Fruit fly (Drosophila melanogaster) whole organism, prepupa: ENCODE results near the gene CG32037.

Experiments used
- CG10631 ChIP-seq: fragments of 200-800 bp; sonication (Bioruptor generic); optimal IDR thresholded peaks from 2 replicates; lab custom pipeline; 2016; ENCODE audit warnings: missing biosample characterization, missing genetic modification characterization
- CG10669 ChIP-seq: fragments of 200-800 bp; sonication (Bioruptor generic); optimal IDR thresholded peaks from 3 replicates; lab custom pipeline; 2018; ENCODE audit warnings: missing biosample characterization, mild to moderate bottlenecking, missing genetic modification characterization, moderate library complexity
- CG11902 ChIP-seq: fragments of 200-800 bp; sonication (Bioruptor generic); optimal IDR thresholded peaks from 3 replicates; lab custom pipeline; 2016; ENCODE audit warnings: missing biosample characterization, missing genetic modification characterization
- CG15336 ChIP-seq: fragments of 200-800 bp; sonication (Bioruptor generic); IDR thresholded peaks from 2 replicates; pipeline ENCODE4 v1.3.6; 2022; ENCODE audit warnings: missing biosample characterization, missing genetic modification characterization
- CG1621 ChIP-seq: fragments of 200-800 bp; sonication (Bioruptor generic); optimal IDR thresholded peaks from 3 replicates; lab custom pipeline; 2018; ENCODE audit warnings: missing biosample characterization, mild to moderate bottlenecking, missing genetic modification characterization
- CG16779 ChIP-seq: fragments of 200-800 bp; sonication (Bioruptor generic); optimal IDR thresholded peaks from 3 replicates; lab custom pipeline; 2017; ENCODE audit warnings: missing biosample characterization, mild to moderate bottlenecking, missing genetic modification characterization
- CG3032 ChIP-seq: fragments of 200-800 bp; optimal IDR thresholded peaks from 2 replicates; lab custom pipeline; 2019; ENCODE audit warnings: missing biosample characterization, mild to moderate bottlenecking, missing genetic modification characterization, moderate library complexity
- CG31627 ChIP-seq: fragments of 200-800 bp; sonication (Bioruptor generic); optimal IDR thresholded peaks from 3 replicates; lab custom pipeline; 2016; ENCODE audit warnings: missing biosample characterization, missing genetic modification characterization
- CG3919 ChIP-seq: fragments of 200-800 bp; sonication (Bioruptor generic); optimal IDR thresholded peaks from 3 replicates; lab custom pipeline; 2016; ENCODE audit warnings: missing biosample characterization, missing genetic modification characterization
- CG4318 ChIP-seq: fragments of 200-800 bp; sonication (Bioruptor generic); optimal IDR thresholded peaks from 3 replicates; lab custom pipeline; 2017; ENCODE audit warnings: missing biosample characterization, mild to moderate bottlenecking, missing genetic modification characterization
- CG6163 ChIP-seq: fragments of 200-800 bp; sonication (Bioruptor generic); IDR thresholded peaks from 3 replicates; pipeline ENCODE4 v1.3.6; 2022; ENCODE audit warnings: missing biosample characterization, missing genetic modification characterization
- CG6276 ChIP-seq: fragments of 200-800 bp; sonication (Bioruptor generic); optimal IDR thresholded peaks from 2 replicates; lab custom pipeline; 2017; ENCODE audit warnings: missing biosample characterization, mild to moderate bottlenecking, missing genetic modification characterization
- CG6792 ChIP-seq: fragments of 200-800 bp; sonication (Bioruptor generic); optimal IDR thresholded peaks from 3 replicates; lab custom pipeline; 2016; ENCODE audit warnings: missing biosample characterization, missing genetic modification characterization
- CG6808 ChIP-seq: fragments of 200-800 bp; sonication (Bioruptor generic); optimal IDR thresholded peaks from 3 replicates; lab custom pipeline; 2017; ENCODE audit warnings: missing biosample characterization, missing genetic modification characterization, mild to moderate bottlenecking, moderate library complexity, missing genetic modification reagents
- CG6854 ChIP-seq: fragments of 200-800 bp; sonication (Bioruptor generic); optimal IDR thresholded peaks from 2 replicates; lab custom pipeline; 2017; ENCODE audit warnings: missing biosample characterization, mild to moderate bottlenecking, missing genetic modification characterization
- CG7368 ChIP-seq: fragments of 200-800 bp; sonication (Bioruptor generic); optimal IDR thresholded peaks from 3 replicates; lab custom pipeline; 2016; ENCODE audit warnings: missing biosample characterization, missing genetic modification characterization
- CG8119 ChIP-seq: fragments of 200-800 bp; sonication (Bioruptor generic); IDR thresholded peaks from 3 replicates; pipeline ENCODE4 v1.3.6; 2022; ENCODE audit warnings: missing biosample characterization, missing genetic modification characterization
- CG8632 ChIP-seq: fragments of 200-800 bp; sonication (Bioruptor generic); optimal IDR thresholded peaks from 3 replicates; lab custom pipeline; 2016; ENCODE audit warnings: missing biosample characterization, missing genetic modification characterization
- Eip75B ChIP-seq: fragments of 200-800 bp; sonication (Bioruptor generic); optimal IDR thresholded peaks from 3 replicates; lab custom pipeline; 2016; ENCODE audit warnings: missing biosample characterization, missing genetic modification characterization
- Eip78C ChIP-seq: fragments of 200-800 bp; sonication (Bioruptor generic); peaks from one replicate; lab custom pipeline; 2016; ENCODE audit warnings: missing biosample characterization, missing genetic modification characterization
- Ets21C ChIP-seq: fragments of 200-800 bp; sonication (Bioruptor generic); optimal IDR thresholded peaks from 3 replicates; lab custom pipeline; 2016; ENCODE audit warnings: missing biosample characterization, missing genetic modification characterization
- Gug ChIP-seq: fragments of 200-800 bp; sonication (Bioruptor generic); IDR thresholded peaks from 2 replicates; pipeline ENCODE4 v1.3.6; 2022; ENCODE audit warnings: missing biosample characterization, missing genetic modification characterization
- Hr38 ChIP-seq: sonication (Bioruptor generic); optimal IDR thresholded peaks from 2 replicates; lab custom pipeline; 2016; ENCODE audit warnings: missing biosample characterization, missing genetic modification characterization
- Hr39 ChIP-seq: fragments of 200-800 bp; sonication (Bioruptor generic); optimal IDR thresholded peaks from 2 replicates; lab custom pipeline; 2016; ENCODE audit warnings: missing biosample characterization, missing genetic modification characterization
- Hr4 ChIP-seq: fragments of 200-800 bp; sonication (Bioruptor generic); optimal IDR thresholded peaks from 3 replicates; lab custom pipeline; 2016; ENCODE audit warnings: missing biosample characterization, missing genetic modification characterization
- Lpt ChIP-seq: fragments of 200-800 bp; sonication (Bioruptor generic); optimal IDR thresholded peaks from 3 replicates; lab custom pipeline; 2016; ENCODE audit warnings: missing biosample characterization, missing genetic modification characterization
- Met ChIP-seq: fragments of 200-800 bp; sonication (Bioruptor generic); optimal IDR thresholded peaks from 3 replicates; lab custom pipeline; 2016; ENCODE audit warnings: missing biosample characterization, missing genetic modification characterization
- OdsH ChIP-seq: fragments of 200-800 bp; sonication (Bioruptor generic); optimal IDR thresholded peaks from 3 replicates; lab custom pipeline; 2016; ENCODE audit warnings: missing biosample characterization, missing genetic modification characterization
- Smox ChIP-seq: fragments of 200-800 bp; sonication (Bioruptor generic); optimal IDR thresholded peaks from 3 replicates; lab custom pipeline; 2016; ENCODE audit warnings: missing biosample characterization, missing genetic modification characterization
- Sox102F ChIP-seq: fragments of 200-800 bp; sonication (Bioruptor generic); optimal IDR thresholded peaks from 2 replicates; lab custom pipeline; 2016; ENCODE audit warnings: missing biosample characterization, mild to moderate bottlenecking, missing genetic modification characterization
- Sox14 ChIP-seq: fragments of 200-800 bp; sonication (Bioruptor generic); optimal IDR thresholded peaks from 3 replicates; lab custom pipeline; 2016; ENCODE audit warnings: missing biosample characterization, missing genetic modification characterization
- Sox15 ChIP-seq: fragments of 200-800 bp; sonication (Bioruptor generic); optimal IDR thresholded peaks from 3 replicates; lab custom pipeline; 2016; ENCODE audit warnings: missing biosample characterization, missing genetic modification characterization
- achi ChIP-seq: fragments of 200-800 bp; sonication (Bioruptor generic); optimal IDR thresholded peaks from 3 replicates; lab custom pipeline; 2016; ENCODE audit warnings: missing biosample characterization, missing genetic modification characterization
- acj6 ChIP-seq: fragments of 200-800 bp; sonication (Bioruptor generic); optimal IDR thresholded peaks from 3 replicates; lab custom pipeline; 2016; ENCODE audit warnings: missing biosample characterization, missing genetic modification characterization
- cyc ChIP-seq: fragments of 200-800 bp; sonication (Bioruptor generic); optimal IDR thresholded peaks from 3 replicates; lab custom pipeline; 2016; ENCODE audit warnings: missing biosample characterization, missing genetic modification characterization
- dac ChIP-seq: fragments of 200-800 bp; sonication (Bioruptor generic); optimal IDR thresholded peaks from 2 replicates; lab custom pipeline; 2017; ENCODE audit warnings: missing biosample characterization, mild to moderate bottlenecking, missing genetic modification characterization
- dsx ChIP-seq: fragments of 200-800 bp; optimal IDR thresholded peaks from 3 replicates; lab custom pipeline; 2019; ENCODE audit warnings: missing biosample characterization, mild to moderate bottlenecking, missing genetic modification characterization, moderate library complexity; ENCODE audit not compliant: poor library complexity, severe bottlenecking
- eg ChIP-seq: fragments of 200-800 bp; sonication (Bioruptor generic); IDR thresholded peaks from 3 replicates; pipeline ENCODE4 v1.3.6; 2022; ENCODE audit warnings: missing biosample characterization, missing genetic modification characterization
- esn ChIP-seq: fragments of 200-800 bp; sonication (Bioruptor generic); optimal IDR thresholded peaks from 2 replicates; lab custom pipeline; 2016; ENCODE audit warnings: missing biosample characterization, mild to moderate bottlenecking, missing genetic modification characterization, moderate library complexity
- fd59A ChIP-seq: fragments of 200-800 bp; sonication (Bioruptor generic); optimal IDR thresholded peaks from 2 replicates; lab custom pipeline; 2017; ENCODE audit warnings: missing biosample characterization, mild to moderate bottlenecking, missing genetic modification characterization, missing genetic modification reagents
- fkh ChIP-seq: fragments of 200-800 bp; sonication (Bioruptor generic); optimal IDR thresholded peaks from 3 replicates; lab custom pipeline; 2017; ENCODE audit warnings: missing biosample characterization, mild to moderate bottlenecking, missing genetic modification characterization, moderate library complexity
- net ChIP-seq: fragments of 200-800 bp; sonication (Bioruptor generic); optimal IDR thresholded peaks from 3 replicates; lab custom pipeline; 2016; ENCODE audit warnings: missing biosample characterization, missing genetic modification characterization
- pdm3 ChIP-seq: fragments of 200-800 bp; sonication (Bioruptor generic); optimal IDR thresholded peaks from 3 replicates; lab custom pipeline; 2016; ENCODE audit warnings: missing biosample characterization, missing genetic modification characterization
- salr ChIP-seq, 2 experiments: fragments of 200-800 bp; sonication (Bioruptor generic); optimal IDR thresholded peaks; 3 replicates each; lab custom pipeline; 2016 to 2018; ENCODE audit warnings: missing biosample characterization in 2 of 2, missing genetic modification characterization in 2 of 2, mild to moderate bottlenecking in 1 of 2
- spab ChIP-seq: fragments of 200-800 bp; sonication (Bioruptor generic); optimal IDR thresholded peaks from 2 replicates; lab custom pipeline; 2017; ENCODE audit warnings: missing biosample characterization, mild to moderate bottlenecking, missing genetic modification characterization, missing genetic modification reagents
- ss ChIP-seq, 2 experiments: fragments of 200-800 bp; sonication (Bioruptor generic); optimal IDR thresholded peaks; 2 replicates in 1 of 2; 3 replicates in 1 of 2; lab custom pipeline; 2017 to 2018; ENCODE audit warnings: mild to moderate bottlenecking in 2 of 2, missing biosample characterization in 2 of 2, missing genetic modification characterization in 2 of 2, moderate library complexity in 1 of 2
- svp ChIP-seq: fragments of 200-800 bp; sonication (Bioruptor generic); peaks from one replicate; lab custom pipeline; 2016; ENCODE audit warnings: missing biosample characterization, missing genetic modification characterization

Gene CG32037

DNA sequence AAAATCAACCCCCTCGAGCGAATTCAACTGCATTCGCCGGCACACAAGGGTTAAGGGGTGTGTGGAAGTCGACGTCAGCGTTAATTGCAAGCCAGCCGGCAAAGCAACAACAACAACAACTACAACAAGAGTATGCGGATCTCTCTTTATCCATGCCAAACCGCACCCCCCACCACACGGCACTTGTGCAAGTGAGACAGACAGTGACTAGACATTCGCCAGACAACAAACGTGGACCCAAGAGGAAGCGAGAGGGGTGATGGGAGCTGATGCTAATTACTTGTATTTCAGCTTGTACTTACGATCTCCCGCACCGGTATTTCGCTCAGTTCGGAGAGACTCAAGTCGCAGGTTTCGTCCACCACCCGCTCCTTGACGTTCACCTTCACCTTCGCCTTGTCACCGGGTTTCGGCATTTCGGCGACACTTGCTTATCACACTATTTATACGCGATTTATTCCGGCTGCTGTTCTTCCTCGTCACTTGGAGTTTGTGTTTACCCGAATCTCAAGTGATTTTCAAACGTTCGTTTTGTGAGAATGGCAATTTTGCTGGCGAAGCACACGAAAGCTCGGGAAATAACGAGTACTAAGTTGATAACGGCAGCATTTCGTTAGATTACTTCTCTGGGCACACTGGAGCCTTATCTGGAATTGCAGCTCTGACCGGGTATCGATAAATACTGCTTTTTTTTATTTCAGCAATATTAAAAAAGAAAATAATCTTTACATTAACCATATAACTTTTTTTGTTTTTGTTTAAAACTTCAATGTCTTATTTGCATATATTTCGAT is 17.2 kb upstream of the CG32037 start, which contains the start of gene CG3408 (continued):
- no peak for TF ChIP-seq CG6854 (GFP tag; lab: Kevin White, UChicago)
- TF ChIP-seq ss (GFP tag; optimal IDR thresholded peaks at IDR 0.05; lab: Kevin White, UChicago), result peak; percentile 2 to 50
- peak; percentile 82 for TF ChIP-seq fkh
- no peak for TF ChIP-seq CG10631 (GFP tag; lab: Kevin White, UChicago)
- no peak for TF ChIP-seq Hr4 (GFP tag; lab: Kevin White, UChicago)
- TF ChIP-seq Ets21C (GFP tag; lab: Kevin White, UChicago), result no peak
- TF ChIP-seq net (GFP tag; lab: Kevin White, UChicago), result no peak
- no peak for TF ChIP-seq Hr39 (GFP tag; lab: Kevin White, UChicago)
- no peak for TF ChIP-seq OdsH (GFP tag; lab: Kevin White, UChicago)
- TF ChIP-seq dac (GFP tag; lab: Kevin White, UChicago), result no peak

DNA sequence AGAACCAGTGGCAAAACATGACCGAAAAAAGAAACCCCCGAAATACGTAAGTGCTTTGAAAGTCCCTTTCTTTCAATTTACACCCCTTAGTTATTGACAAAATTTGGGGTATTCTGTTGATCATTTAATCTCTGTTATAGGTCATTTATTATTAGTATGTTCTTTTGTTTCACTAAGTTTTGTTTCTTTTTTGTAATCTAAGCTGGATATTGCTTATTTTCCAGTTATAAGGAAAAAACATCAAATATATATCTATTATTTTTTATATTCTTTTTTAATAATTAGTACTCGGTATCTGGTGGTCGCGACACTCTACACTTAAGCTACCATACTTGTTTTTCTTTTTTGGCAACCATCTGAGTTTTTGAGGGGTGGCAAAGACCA is 16.6 kb upstream of the CG32037 start:
- TF ChIP-seq spab, result no peak
- no peak for TF ChIP-seq Hr38 (GFP tag; lab: Kevin White, UChicago)
- peak in 1 of 2 experiments; percentile 7 for TF ChIP-seq ss (GFP tag; optimal IDR thresholded peaks at IDR 0.05; lab: Kevin White, UChicago)
- TF ChIP-seq Eip78C, result peak; percentile 81
- no peak for TF ChIP-seq eg (GFP tag; lab: Robert Waterston, UW)
- TF ChIP-seq CG3032 (tag; lab: Kevin White, UChicago), result peak; percentile 36
- peak; percentile 9 for TF ChIP-seq Sox15 (GFP tag; lab: Kevin White, UChicago)
- TF ChIP-seq CG11902 (GFP tag; lab: Kevin White, UChicago), result no peak
- no peak for TF ChIP-seq dac (GFP tag; lab: Kevin White, UChicago)
- TF ChIP-seq Hr39 (GFP tag; lab: Kevin White, UChicago), result no peak
- TF ChIP-seq OdsH (GFP tag; lab: Kevin White, UChicago), result no peak
- TF ChIP-seq CG3919 (GFP tag; lab: Kevin White, UChicago), result no peak
- TF ChIP-seq CG1621, result no peak
- TF ChIP-seq Smox (GFP tag; lab: Kevin White, UChicago), result no peak
- peak; percentile 54 for TF ChIP-seq Sox102F
- TF ChIP-seq Sox14 (GFP tag; lab: Kevin White, UChicago), result no peak
- TF ChIP-seq CG10631 (GFP tag; lab: Kevin White, UChicago), result peak; percentile 20
- TF ChIP-seq CG8632 (GFP tag; lab: Kevin White, UChicago), result peak; percentile 37
- TF ChIP-seq CG6808, result no peak
- TF ChIP-seq Met (GFP tag; lab: Kevin White, UChicago), result peak; percentile 63
- TF ChIP-seq esn (GFP tag; lab: Kevin White, UChicago), result peak; percentile 79
- TF ChIP-seq achi (GFP tag; lab: Kevin White, UChicago), result peak; percentile 42
- peak; percentile 24 for TF ChIP-seq acj6 (GFP tag; lab: Kevin White, UChicago)
- TF ChIP-seq CG6163 (GFP tag; lab: Robert Waterston, UW), result no peak
- peak; percentile 28 for TF ChIP-seq Eip75B (GFP tag; lab: Kevin White, UChicago)
- peak; percentile 51 for TF ChIP-seq Hr4 (GFP tag; lab: Kevin White, UChicago)
- peak; percentile 44; the same call in 1 of the 2 replicates for TF ChIP-seq CG15336
- no peak for TF ChIP-seq fd59A (GFP tag; lab: Kevin White, UChicago)
- TF ChIP-seq CG16779, result no peak
- no peak for TF ChIP-seq CG6276 (GFP tag; lab: Kevin White, UChicago)
- peak; percentile 16 for TF ChIP-seq net (GFP tag; lab: Kevin White, UChicago)
- no peak for TF ChIP-seq CG31627 (GFP tag; lab: Kevin White, UChicago)
- TF ChIP-seq CG4318 (GFP tag; lab: Kevin White, UChicago), result no peak
- TF ChIP-seq cyc (GFP tag; lab: Kevin White, UChicago), result no peak
- no peak for TF ChIP-seq pdm3 (GFP tag; lab: Kevin White, UChicago)
- TF ChIP-seq CG8119 (GFP tag; lab: Robert Waterston, UW), result peak; percentile 35; the same call in 1 of the 3 replicates
- no peak for TF ChIP-seq Lpt (GFP tag; lab: Kevin White, UChicago)
- no peak for TF ChIP-seq CG6854 (GFP tag; lab: Kevin White, UChicago)
- TF ChIP-seq Gug (GFP tag; lab: Robert Waterston, UW), result no peak
- no peak for TF ChIP-seq CG7368 (GFP tag; lab: Kevin White, UChicago)
- no peak for TF ChIP-seq CG10669 (GFP tag; lab: Kevin White, UChicago)
- peak; percentile 31 for TF ChIP-seq CG6792 (GFP tag; lab: Kevin White, UChicago)
- TF ChIP-seq dsx (GFP tag; lab: Kevin White, UChicago), result no peak
- TF ChIP-seq svp, result peak; percentile 77
- TF ChIP-seq salr (GFP tag; optimal IDR thresholded peaks at IDR 0.05; lab: Kevin White, UChicago), result no peak
